Fruit fly (Drosophila melanogaster): Measurements from ENCODE around the gene Rtel1.

Rtel1 gene

dm6 chrX:5737157-5737556 is 10.4 kb upstream of the Rtel1 start (continued):
- no peak; the same call in 1 of the 2 replicates for TF ChIP-seq amos (GFP tag; IDR thresholded peaks at IDR 0.05; ENCODE audit: partially characterized antibody)
- no peak for TF ChIP-seq CG3281 (GFP tag; optimal IDR thresholded peaks at IDR 0.05)
- no peak for TF ChIP-seq CoRest (tag; optimal IDR thresholded peaks at IDR 0.05)
- TF ChIP-seq pros (GFP tag; optimal IDR thresholded peaks at IDR 0.05): no peak
- no peak for TF ChIP-seq tup (GFP tag; optimal IDR thresholded peaks at IDR 0.05)
- TF ChIP-seq CG31224 (GFP tag; IDR thresholded peaks at IDR 0.05): no peak
- no peak for TF ChIP-seq CG4854 (GFP tag; optimal IDR thresholded peaks at IDR 0.05)
- no peak for TF ChIP-seq sqz (GFP tag; optimal IDR thresholded peaks at IDR 0.05)
- no peak for TF ChIP-seq salm (tag; optimal IDR thresholded peaks at IDR 0.05)
- TF ChIP-seq D19A (tag; optimal IDR thresholded peaks at IDR 0.05): no peak
- TF ChIP-seq pan (optimal IDR thresholded peaks at IDR 0.05): no peak
- TF ChIP-seq pan (GFP tag; optimal IDR thresholded peaks at IDR 0.05 in 1 of 2, IDR thresholded peaks at IDR 0.05 in 1 of 2): peak in 1 of 2 experiments; percentile 38
- peak; percentile 37; the same call in 1 of the 2 replicates for TF ChIP-seq Bgb (GFP tag; IDR thresholded peaks at IDR 0.05; ENCODE audit: partially characterized antibody)
- TF ChIP-seq HLHmδ (GFP tag; optimal IDR thresholded peaks at IDR 0.05): no peak
- TF ChIP-seq CG9437 (GFP tag; optimal IDR thresholded peaks at IDR 0.05): no peak
- no peak for TF ChIP-seq az2 (GFP tag; optimal IDR thresholded peaks at IDR 0.05)
- no peak for TF ChIP-seq kah (GFP tag; optimal IDR thresholded peaks at IDR 0.05)
- no peak for TF ChIP-seq gfzf (GFP tag; optimal IDR thresholded peaks at IDR 0.05)
- TF ChIP-seq CG10565 (GFP tag; optimal IDR thresholded peaks at IDR 0.05): no peak
- TF ChIP-seq crol (GFP tag; IDR thresholded peaks at IDR 0.05): peak; percentile 99
- TF ChIP-seq Kr (GFP tag; optimal IDR thresholded peaks at IDR 0.05): no peak
- no peak for TF ChIP-seq her (GFP tag; optimal IDR thresholded peaks at IDR 0.05)
- TF ChIP-seq Sry-β (GFP tag; optimal IDR thresholded peaks at IDR 0.05): no peak
- no peak for TF ChIP-seq org-1 (GFP tag; optimal IDR thresholded peaks at IDR 0.05)
- no peak; the same call in 1 of the 2 replicates for TF ChIP-seq HLH3B (GFP tag; IDR thresholded peaks at IDR 0.05)
- TF ChIP-seq CG32532 (GFP tag; IDR thresholded peaks at IDR 0.05): peak; percentile 50
- no peak for TF ChIP-seq luna (GFP tag; optimal IDR thresholded peaks at IDR 0.05)
- no peak for TF ChIP-seq CG9797 (GFP tag; optimal IDR thresholded peaks at IDR 0.05)
- TF ChIP-seq esg (GFP tag; conservative IDR thresholded peaks at IDR 0.05): 0 out of 2 replicates have a peak, but pooled peaks have one; percentile 14
- peak; percentile 50; the same call in 2 of the 3 replicates for TF ChIP-seq zfh1 (GFP tag; IDR thresholded peaks at IDR 0.05)
- TF ChIP-seq ssp (GFP tag; IDR thresholded peaks at IDR 0.05): no peak
- peak; percentile 22; the same call in 1 of the 2 replicates for TF ChIP-seq CG3847 (GFP tag; IDR thresholded peaks at IDR 0.05)
- no peak for TF ChIP-seq CG5180 (GFP tag; optimal IDR thresholded peaks at IDR 0.05)
- TF ChIP-seq crc (GFP tag; optimal IDR thresholded peaks at IDR 0.05): no peak
- peak; percentile 33; the same call in 1 of the 2 replicates for TF ChIP-seq ttk (GFP tag; IDR thresholded peaks at IDR 0.05)
- TF ChIP-seq CG10147 (GFP tag; optimal IDR thresholded peaks at IDR 0.05): no peak
- TF ChIP-seq shn (GFP tag; optimal IDR thresholded peaks at IDR 0.05): no peak
- TF ChIP-seq chinmo (GFP tag; IDR thresholded peaks at IDR 0.05; ENCODE audit: partially characterized antibody): no peak
- 0 out of 2 replicates have a peak, but pooled peaks have one; percentile 11 for TF ChIP-seq CG4404 (GFP tag; IDR thresholded peaks at IDR 0.05)
- TF ChIP-seq CG10543 (GFP tag; optimal IDR thresholded peaks at IDR 0.05): peak; percentile 20
- no peak for TF ChIP-seq usp (GFP tag; optimal IDR thresholded peaks at IDR 0.05)
- no peak for TF ChIP-seq CG17186 (GFP tag; optimal IDR thresholded peaks at IDR 0.05)
- TF ChIP-seq Dad (GFP tag; optimal IDR thresholded peaks at IDR 0.05): no peak
- peak; percentile 20 for TF ChIP-seq Deaf1 (tag; optimal IDR thresholded peaks at IDR 0.05)
- no peak for TF ChIP-seq ash1 (GFP tag; optimal IDR thresholded peaks at IDR 0.05)
- peak in 1 of 2 experiments; percentile 10 for TF ChIP-seq dpn (GFP tag; optimal IDR thresholded peaks at IDR 0.05)
- peak; percentile 16 for TF ChIP-seq grau (tag; optimal IDR thresholded peaks at IDR 0.05)
- peak; percentile 39 for TF ChIP-seq Sox102F (GFP tag; optimal IDR thresholded peaks at IDR 0.05)
- no peak for TF ChIP-seq peb (GFP tag; IDR thresholded peaks at IDR 0.05)
- TF ChIP-seq E2f2 (GFP tag; IDR thresholded peaks at IDR 0.05): peak; percentile 12; the same call in 1 of the 2 replicates
- no peak for TF ChIP-seq Sin3A (optimal IDR thresholded peaks at IDR 0.05)

Data from whole organism, embryonic.